Worm (Caenorhabditis elegans) whole organism, L3 larva: ENCODE measurements around the gene W07A12.4.

Source experiments
- R02D3.7 ChIP-seq: fragments of 150-350 bp; optimal IDR thresholded peaks from 2 replicates; lab custom pipeline; 2014; ENCODE audit warnings: missing biosample characterization, missing genetic modification characterization
- ZK546.5 ChIP-seq: sonication (generic microtip); optimal IDR thresholded peaks from 2 replicates; lab custom pipeline; 2017; ENCODE audit warnings: missing biosample characterization, missing genetic modification characterization
- aly-2 ChIP-seq: fragments of 150-350 bp; optimal IDR thresholded peaks from 2 replicates; lab custom pipeline; 2014; ENCODE audit warnings: missing biosample characterization, missing genetic modification characterization
- ama-1 ChIP-seq: fragments of 150-350 bp; optimal IDR thresholded peaks from 2 replicates; lab custom pipeline; 2018
- ceh-16 ChIP-seq: sonication (generic microtip); optimal IDR thresholded peaks from 2 replicates; lab custom pipeline; 2017; ENCODE audit warnings: missing biosample characterization, missing genetic modification characterization
- ceh-28 ChIP-seq: fragments of 150-350 bp; optimal IDR thresholded peaks from 2 replicates; lab custom pipeline; 2014; ENCODE audit warnings: missing biosample characterization, missing genetic modification reagents, missing genetic modification characterization
- ceh-82 ChIP-seq: fragments of 150-350 bp; optimal IDR thresholded peaks from 2 replicates; lab custom pipeline; 2014; ENCODE audit warnings: missing biosample characterization, missing genetic modification characterization
- ceh-9 ChIP-seq: sonication (generic microtip); optimal IDR thresholded peaks from 2 replicates; lab custom pipeline; 2018; ENCODE audit warnings: missing biosample characterization, missing genetic modification characterization
- daf-12 ChIP-seq: fragments of 150-350 bp; optimal IDR thresholded peaks from 2 replicates; lab custom pipeline; 2014; ENCODE audit warnings: missing biosample characterization, missing genetic modification reagents, missing genetic modification characterization
- egl-27 ChIP-seq: sonication (generic microtip); optimal IDR thresholded peaks from 4 replicates; lab custom pipeline; 2017; ENCODE audit warnings: missing biosample characterization, missing genetic modification reagents, missing genetic modification characterization
- egl-5 ChIP-seq: fragments of 150-350 bp; optimal IDR thresholded peaks from 2 replicates; lab custom pipeline; 2017; ENCODE audit warnings: missing biosample characterization, missing genetic modification reagents, missing genetic modification characterization, inconsistent platforms
- elt-1 ChIP-seq: fragments of 150-350 bp; optimal IDR thresholded peaks from 2 replicates; lab custom pipeline; 2014; ENCODE audit warnings: missing biosample characterization, missing genetic modification characterization
- elt-2 ChIP-seq: sonication (generic microtip); optimal IDR thresholded peaks from 2 replicates; lab custom pipeline; 2016; ENCODE audit warnings: missing genetic modification reagents, mild to moderate bottlenecking, missing genetic modification characterization, missing compliant biosample characterization
- elt-3 ChIP-seq, 3 experiments: fragments of 150-350 bp in 1 of 3; sonication (generic microtip) in 2 of 3; optimal IDR thresholded peaks; 2 replicates in 2 of 3; 4 replicates in 1 of 3; lab custom pipeline; 2014 to 2017; ENCODE audit warnings: missing biosample characterization in 3 of 3, missing genetic modification characterization in 3 of 3
- eor-1 ChIP-seq, 2 experiments: fragments of 150-350 bp; optimal IDR thresholded peaks; 2 replicates each; lab custom pipeline; 2014 to 2018; ENCODE audit warnings: missing biosample characterization in 2 of 2, missing genetic modification characterization in 2 of 2
- fkh-10 ChIP-seq: sonication (generic microtip); optimal IDR thresholded peaks from 2 replicates; lab custom pipeline; 2017; ENCODE audit warnings: missing biosample characterization, missing genetic modification reagents, missing genetic modification characterization
- fkh-2 ChIP-seq: fragments of 150-350 bp; optimal IDR thresholded peaks from 2 replicates; lab custom pipeline; 2014; ENCODE audit warnings: missing biosample characterization, missing genetic modification reagents, missing genetic modification characterization
- fos-1 ChIP-seq: fragments of 150-350 bp; optimal IDR thresholded peaks from 2 replicates; lab custom pipeline; 2014; ENCODE audit warnings: missing biosample characterization, missing genetic modification characterization
- hmg-11 ChIP-seq: sonication (generic microtip); optimal IDR thresholded peaks from 2 replicates; lab custom pipeline; 2016; ENCODE audit warnings: missing genetic modification characterization, missing compliant biosample characterization
- jun-1 ChIP-seq: fragments of 150-350 bp; optimal IDR thresholded peaks from 2 replicates; lab custom pipeline; 2014; ENCODE audit warnings: missing biosample characterization, missing genetic modification reagents, missing genetic modification characterization
- lin-15B ChIP-seq: fragments of 150-350 bp; optimal IDR thresholded peaks from 2 replicates; lab custom pipeline; 2014; ENCODE audit warnings: missing biosample characterization, missing genetic modification characterization
- lin-39 ChIP-seq: fragments of 150-350 bp; optimal IDR thresholded peaks from 2 replicates; lab custom pipeline; 2018; ENCODE audit warnings: missing biosample characterization, missing genetic modification reagents, missing genetic modification characterization
- lsy-12 ChIP-seq: sonication (generic microtip); optimal IDR thresholded peaks from 2 replicates; lab custom pipeline; 2016; ENCODE audit warnings: mild to moderate bottlenecking, missing genetic modification characterization, missing compliant biosample characterization
- mdl-1 ChIP-seq: fragments of 150-350 bp; optimal IDR thresholded peaks from 2 replicates; lab custom pipeline; 2014; ENCODE audit warnings: missing biosample characterization, missing genetic modification characterization
- mml-1 ChIP-seq: fragments of 150-350 bp; sonication (generic microtip); optimal IDR thresholded peaks from 3 replicates; lab custom pipeline; 2014; ENCODE audit warnings: missing biosample characterization, missing genetic modification characterization
- nfya-1 ChIP-seq: sonication (generic microtip); optimal IDR thresholded peaks from 2 replicates; lab custom pipeline; 2017; ENCODE audit warnings: missing genetic modification characterization, mild to moderate bottlenecking, missing compliant biosample characterization, antibody characterized with exemption, moderate library complexity; ENCODE audit not compliant: insufficient read depth
- nhr-11 ChIP-seq: fragments of 150-350 bp; optimal IDR thresholded peaks from 2 replicates; lab custom pipeline; 2014; ENCODE audit warnings: missing biosample characterization, missing genetic modification characterization
- nhr-12 ChIP-seq: fragments of 150-350 bp; optimal IDR thresholded peaks from 2 replicates; lab custom pipeline; 2014; ENCODE audit warnings: missing biosample characterization, missing genetic modification characterization
- nhr-23 ChIP-seq: fragments of 150-350 bp; optimal IDR thresholded peaks from 2 replicates; lab custom pipeline; 2014; ENCODE audit warnings: missing biosample characterization, missing genetic modification reagents, missing genetic modification characterization
- nhr-237 ChIP-seq: fragments of 150-350 bp; optimal IDR thresholded peaks from 2 replicates; lab custom pipeline; 2014; ENCODE audit warnings: missing biosample characterization, missing genetic modification characterization
- nhr-25 ChIP-seq: sonication (generic microtip); optimal IDR thresholded peaks from 2 replicates; lab custom pipeline; 2017; ENCODE audit warnings: missing biosample characterization, missing genetic modification characterization
- nhr-28 ChIP-seq: fragments of 150-350 bp; optimal IDR thresholded peaks from 2 replicates; lab custom pipeline; 2014; ENCODE audit warnings: missing biosample characterization, missing genetic modification characterization
- nhr-43 ChIP-seq: sonication (generic microtip); optimal IDR thresholded peaks from 2 replicates; lab custom pipeline; 2016; ENCODE audit warnings: mild to moderate bottlenecking, missing genetic modification characterization, missing compliant biosample characterization; ENCODE audit not compliant: poor library complexity, severe bottlenecking
- nhr-67 ChIP-seq: fragments of 150-350 bp; optimal IDR thresholded peaks from 2 replicates; lab custom pipeline; 2014; ENCODE audit warnings: missing biosample characterization, missing genetic modification characterization
- nhr-76 ChIP-seq: fragments of 150-350 bp; sonication (generic microtip); optimal IDR thresholded peaks from 5 replicates; lab custom pipeline; 2014; ENCODE audit warnings: missing biosample characterization, missing genetic modification characterization
- nhr-77 ChIP-seq: fragments of 150-350 bp; optimal IDR thresholded peaks from 2 replicates; lab custom pipeline; 2014; ENCODE audit warnings: missing biosample characterization, missing genetic modification characterization
- pha-4 ChIP-seq: fragments of 150-350 bp; optimal IDR thresholded peaks from 2 replicates; lab custom pipeline; 2014; ENCODE audit warnings: missing biosample characterization, missing genetic modification reagents, missing genetic modification characterization
- pqm-1 ChIP-seq: fragments of 150-350 bp; optimal IDR thresholded peaks from 2 replicates; lab custom pipeline; 2017; ENCODE audit warnings: missing biosample characterization, missing genetic modification characterization, inconsistent platforms
- sea-2 ChIP-seq: fragments of 150-350 bp; sonication (generic microtip); optimal IDR thresholded peaks from 4 replicates; lab custom pipeline; 2014; ENCODE audit warnings: missing biosample characterization, missing genetic modification reagents, missing genetic modification characterization
- skn-1 ChIP-seq: fragments of 150-350 bp; optimal IDR thresholded peaks from 2 replicates; lab custom pipeline; 2014; ENCODE audit warnings: missing biosample characterization, missing genetic modification characterization
- snpc-4 ChIP-seq: fragments of 150-350 bp; optimal IDR thresholded peaks from 2 replicates; lab custom pipeline; 2014; ENCODE audit warnings: missing biosample characterization, missing genetic modification characterization
- tbx-2 ChIP-seq: sonication (generic microtip); optimal IDR thresholded peaks from 2 replicates; lab custom pipeline; 2016; ENCODE audit warnings: mild to moderate bottlenecking, missing genetic modification characterization, missing compliant biosample characterization
- unc-39 ChIP-seq: sonication (generic microtip); optimal IDR thresholded peaks from 4 replicates; lab custom pipeline; 2017; ENCODE audit warnings: missing biosample characterization, missing genetic modification characterization
- unc-62 ChIP-seq: fragments of 150-350 bp; sonication (generic microtip); optimal IDR thresholded peaks from 4 replicates; lab custom pipeline; 2014; ENCODE audit warnings: missing biosample characterization, missing genetic modification reagents, missing genetic modification characterization
- zag-1 ChIP-seq: fragments of 150-350 bp; optimal IDR thresholded peaks from 2 replicates; lab custom pipeline; 2014; ENCODE audit warnings: missing biosample characterization, missing genetic modification characterization
- ztf-11 ChIP-seq: fragments of 150-350 bp; optimal IDR thresholded peaks from 2 replicates; lab custom pipeline; 2014; ENCODE audit warnings: missing biosample characterization, missing genetic modification characterization
- ztf-4 ChIP-seq: fragments of 150-350 bp; optimal IDR thresholded peaks from 2 replicates; lab custom pipeline; 2014; ENCODE audit warnings: missing biosample characterization, missing genetic modification characterization

The W07A12.4 gene

ce11 chrII:9111471-9112016 lies 34.5 kb upstream of the W07A12.4 start:
- TF ChIP-seq elt-2 (tag; lab: Kevin White, UChicago): peak; percentile 37
- no peak for TF ChIP-seq nhr-67
- peak; percentile 59 for TF ChIP-seq pqm-1

DNA sequence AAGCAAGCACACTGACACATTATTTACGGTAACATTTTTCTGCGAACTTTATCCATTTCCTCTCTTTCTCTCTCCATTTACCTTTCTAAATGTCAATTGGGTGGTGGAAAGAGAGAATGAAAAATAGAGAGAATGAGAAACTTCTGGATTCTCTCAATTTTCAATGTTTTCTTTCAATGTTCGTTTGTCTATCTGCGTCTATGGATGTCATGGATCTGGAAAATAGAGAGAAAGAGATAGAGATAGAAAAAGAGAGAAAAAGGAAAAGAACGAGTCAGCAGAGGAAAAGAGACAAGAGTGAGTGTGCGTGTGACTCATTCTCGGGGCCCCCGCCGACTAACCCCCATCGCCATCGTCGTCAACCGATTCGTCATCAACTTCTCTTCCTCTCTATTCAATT lies 33.2 kb upstream of the W07A12.4 start, which contains the start of gene jun-1:
jun-1 (plus strand) TSS at position 307 of the 400 bp plus-strand sequence.
- peak in 2 of 3 experiments; percentile 9 to 57 for TF ChIP-seq elt-3 (tag; optimal IDR thresholded peaks at IDR 0.05; lab: Kevin White, UChicago)
- TF ChIP-seq egl-27 (tag; lab: Kevin White, UChicago): peak; percentile 64
- TF ChIP-seq ceh-9 (tag; lab: Kevin White, UChicago): no peak
- TF ChIP-seq ceh-16: no peak
- TF ChIP-seq pha-4: peak; percentile 98
- TF ChIP-seq jun-1: no peak
- TF ChIP-seq nhr-67: no peak
- TF ChIP-seq aly-2 (tag; lab: Kevin White, UChicago): no peak
- TF ChIP-seq nhr-23 (tag; lab: Kevin White, UChicago): peak; percentile 99
- TF ChIP-seq nfya-1: peak; percentile 82
- TF ChIP-seq nhr-25 (tag; lab: Kevin White, UChicago): peak; percentile 90
- peak; percentile 39 for TF ChIP-seq elt-1 (tag; lab: Kevin White, UChicago)
- no peak for TF ChIP-seq fkh-2 (tag; lab: Kevin White, UChicago)
- peak; percentile 38 for TF ChIP-seq nhr-77 (tag; lab: Kevin White, UChicago)
- TF ChIP-seq snpc-4 (tag; lab: Kevin White, UChicago): peak; percentile 39
- no peak for TF ChIP-seq nhr-237 (tag; lab: Kevin White, UChicago)
- no peak for TF ChIP-seq ztf-11 (tag; lab: Kevin White, UChicago)
- TF ChIP-seq elt-2 (tag; lab: Kevin White, UChicago): no peak
- no peak for TF ChIP-seq sea-2 (GFP tag; lab: Kevin White, UChicago)
- TF ChIP-seq eor-1 (tag; optimal IDR thresholded peaks at IDR 0.05; lab: Kevin White, UChicago): no peak
- TF ChIP-seq daf-12 (tag; lab: Kevin White, UChicago): no peak
- TF ChIP-seq ZK546.5 (tag; lab: Kevin White, UChicago): no peak
- peak; percentile 55 for TF ChIP-seq unc-62
- no peak for TF ChIP-seq zag-1 (tag; lab: Kevin White, UChicago)
- TF ChIP-seq skn-1 (tag; lab: Kevin White, UChicago): peak; percentile 54
- TF ChIP-seq hmg-11: peak; percentile 67
- TF ChIP-seq ztf-4: no peak
- TF ChIP-seq pqm-1: peak; percentile 23
- TF ChIP-seq mdl-1 (tag; lab: Kevin White, UChicago): peak; percentile 52
- no peak for TF ChIP-seq nhr-12 (tag; lab: Kevin White, UChicago)
- TF ChIP-seq nhr-11 (tag; lab: Kevin White, UChicago): peak; percentile 56
- TF ChIP-seq fos-1 (tag; lab: Kevin White, UChicago): peak; percentile 99
- no peak for TF ChIP-seq unc-39 (tag; lab: Kevin White, UChicago)
- TF ChIP-seq mml-1 (tag; lab: Kevin White, UChicago): no peak
- TF ChIP-seq ceh-82 (tag; lab: Kevin White, UChicago): peak; percentile 54
- TF ChIP-seq fkh-10 (GFP tag; lab: Kevin White, UChicago): peak; percentile 22
- TF ChIP-seq nhr-76 (tag; lab: Kevin White, UChicago): no peak
- TF ChIP-seq nhr-43: peak; percentile 82
- TF ChIP-seq lin-39 (tag; lab: Kevin White, UChicago): peak; percentile 52
- TF ChIP-seq egl-5: no peak
- TF ChIP-seq lin-15B (tag; lab: Kevin White, UChicago): peak; percentile 53
- peak; percentile 83 for TF ChIP-seq ceh-28 (tag; lab: Kevin White, UChicago)
- peak; percentile 38 for TF ChIP-seq tbx-2
- peak; percentile 37 for TF ChIP-seq R02D3.7
- TF ChIP-seq lsy-12 (tag; lab: Kevin White, UChicago): peak; percentile 74
- no peak for TF ChIP-seq ama-1
- no peak for TF ChIP-seq nhr-28
- TF ChIP-seq, all 47 proteins: peak for 25
